Worm (Caenorhabditis elegans): ENCODE data around the gene B0393.5.

Gene B0393.5

DNA sequence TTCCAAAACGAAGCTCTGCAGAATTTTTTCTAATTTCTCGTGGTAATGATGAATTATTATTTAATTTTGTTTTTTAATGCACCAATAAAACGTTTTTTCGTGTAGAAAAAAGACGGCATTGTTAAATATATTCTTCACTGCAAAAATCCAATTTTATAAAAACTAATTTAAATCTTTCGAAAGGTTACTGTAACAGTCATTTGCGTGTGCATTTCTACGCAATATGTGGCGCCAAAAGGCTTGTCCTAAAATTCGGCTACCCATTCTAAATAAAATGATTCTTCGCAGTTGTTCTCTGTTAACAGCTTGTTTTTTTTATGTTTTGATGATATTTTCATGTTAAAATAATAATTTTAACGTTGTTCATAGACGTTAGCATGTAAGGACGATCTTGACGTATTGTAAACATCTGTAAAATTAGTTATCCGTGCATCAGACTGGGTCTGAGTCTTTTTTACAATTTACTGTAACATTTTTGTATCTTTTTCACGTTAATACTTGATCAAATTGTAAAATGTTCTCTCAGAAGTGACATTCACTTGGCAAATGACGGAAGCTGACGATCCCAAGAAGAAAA is 27.1 kb downstream of the B0393.5 start, which contains the start of gene mip-1 (continued):
- no peak for TF ChIP-seq dpff-1 (tag; optimal IDR thresholded peaks at IDR 0.05)
- no peak for TF ChIP-seq ceh-27 (GFP tag; optimal IDR thresholded peaks at IDR 0.05)
- no peak for TF ChIP-seq nhr-80 (tag; optimal IDR thresholded peaks at IDR 0.05)
- TF ChIP-seq let-607 (tag; optimal IDR thresholded peaks at IDR 0.05): no peak
- TF ChIP-seq F33H1.4 (GFP tag; IDR thresholded peaks at IDR 0.05): peak; percentile 77
- TF ChIP-seq C17E4.6 (GFP tag; IDR thresholded peaks at IDR 0.05): no peak
- no peak for TF ChIP-seq C06A6.2 (GFP tag; conservative IDR thresholded peaks at IDR 0.05)
- TF ChIP-seq chd-7 (tag; optimal IDR thresholded peaks at IDR 0.05): no peak

DNA sequence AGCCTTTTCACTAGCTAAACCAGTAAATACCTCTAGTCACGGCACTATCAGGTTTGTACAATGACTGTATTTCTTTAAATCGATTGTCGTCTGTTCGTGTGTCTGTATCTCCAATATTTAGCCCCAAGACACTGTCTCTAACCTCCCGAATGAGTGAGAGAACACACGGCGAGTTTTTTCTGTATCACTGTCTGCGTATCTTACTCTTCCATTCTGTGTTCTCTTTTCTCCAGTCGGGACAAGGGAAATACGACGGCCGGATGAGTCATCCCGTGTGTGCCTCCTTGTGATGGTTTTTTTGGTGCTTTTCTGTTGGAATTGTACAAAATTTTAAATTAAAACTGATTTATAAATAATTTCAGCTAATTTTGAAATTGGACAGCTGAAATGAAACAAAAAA is 30.5 kb downstream of the B0393.5 start:
- TF ChIP-seq ztf-28 (GFP tag; IDR thresholded peaks at IDR 0.05) (no peak), T07F8.4 (tag; optimal IDR thresholded peaks at IDR 0.05) (no peak), ztf-25 (GFP tag; IDR thresholded peaks at IDR 0.05) (no peak), ccch-3 (GFP tag; optimal IDR thresholded peaks at IDR 0.05) (no peak), nhr-27 (tag; optimal IDR thresholded peaks at IDR 0.05) (no peak), unc-130 (GFP tag; optimal IDR thresholded peaks at IDR 0.05) (no peak), F52B5.7 (tag; optimal IDR thresholded peaks at IDR 0.05) (no peak), F10E7.11 (tag; optimal IDR thresholded peaks at IDR 0.05) (no peak), snpc-1.3 (tag; optimal IDR thresholded peaks at IDR 0.05; ENCODE audit: insufficient read depth) (no peak), lsl-1 (GFP tag; optimal IDR thresholded peaks at IDR 0.05) (no peak), sdz-38 (tag; optimal IDR thresholded peaks at IDR 0.05) (no peak), rcor-1 (GFP tag; IDR thresholded peaks at IDR 0.05) (peak; percentile 59; the same call in 1 of the 2 replicates), ZK185.1 (tag; optimal IDR thresholded peaks at IDR 0.05; ENCODE audit: poor library complexity, severe bottlenecking) (peak; percentile 47), nfya-2 (GFP tag; IDR thresholded peaks at IDR 0.05) (no peak), aptf-2 (GFP tag; conservative IDR thresholded peaks at IDR 0.05) (no peak), xnd-1 (tag; optimal IDR thresholded peaks at IDR 0.05) (no peak), egl-18 (GFP tag; IDR thresholded peaks at IDR 0.05) (no peak), F33H1.4 (GFP tag; IDR thresholded peaks at IDR 0.05) (no peak), chd-7 (tag; optimal IDR thresholded peaks at IDR 0.05) (no peak), ets-4 (GFP tag; optimal IDR thresholded peaks at IDR 0.05) (peak; percentile 22), egrh-3 (GFP tag; IDR thresholded peaks at IDR 0.05) (no peak), mel-28 (tag; optimal IDR thresholded peaks at IDR 0.05; ENCODE audit: borderline replicate concordance) (no peak), nhr-90 (tag; optimal IDR thresholded peaks at IDR 0.05) (no peak), ztf-18 (tag; optimal IDR thresholded peaks at IDR 0.05) (peak; percentile 56), die-1 (tag; optimal IDR thresholded peaks at IDR 0.05) (no peak), mcd-1 (GFP tag; IDR thresholded peaks at IDR 0.05) (peak; percentile 59), ekl-4 (GFP tag; IDR thresholded peaks at IDR 0.05) (0 out of 2 replicates have a peak, but pooled peaks have one; percentile 15), nfya-1 (tag; optimal IDR thresholded peaks at IDR 0.05; ENCODE audit: borderline replicate concordance, insufficient read depth) (no peak), T26A5.8 (tag; optimal IDR thresholded peaks at IDR 0.05) (no peak), nhr-179 (tag; optimal IDR thresholded peaks at IDR 0.05) (no peak), Y53G8AR.9 (GFP tag; conservative IDR thresholded peaks at IDR 0.05) (0 out of 2 replicates have a peak, but pooled peaks have one; percentile 51), gei-17 (GFP tag; optimal IDR thresholded peaks at IDR 0.05) (no peak), ceh-58 (GFP tag; IDR thresholded peaks at IDR 0.05) (no peak), Y67H2A.10 (GFP tag; conservative IDR thresholded peaks at IDR 0.05) (no peak), ztf-22 (GFP tag; optimal IDR thresholded peaks at IDR 0.05) (no peak), tlf-1 (GFP tag; optimal IDR thresholded peaks at IDR 0.05) (peak; percentile 19), attf-3 (GFP tag; conservative IDR thresholded peaks at IDR 0.05) (no peak), F37B4.10 (GFP tag; IDR thresholded peaks at IDR 0.05) (no peak), K11D2.4 (GFP tag; IDR thresholded peaks at IDR 0.05) (peak; percentile 20; the same call in 1 of the 2 replicates), pha-4 (tag; optimal IDR thresholded peaks at IDR 0.05) (no peak), unc-62 (GFP tag; optimal IDR thresholded peaks at IDR 0.05) (peak; percentile 19)
